Worm (Caenorhabditis elegans) whole organism, L1 larva: ENCODE results near the gene F38A5.22.

Experiments
- ama-1 ChIP-seq: fragments of 150-350 bp; optimal IDR thresholded peaks from 2 replicates; lab custom pipeline; 2014
- blmp-1 ChIP-seq: fragments of 150-350 bp; optimal IDR thresholded peaks from 2 replicates; lab custom pipeline; 2014; ENCODE audit warnings: missing biosample characterization, missing genetic modification characterization
- ceh-82 ChIP-seq, 3 experiments: fragments of 150-350 bp in 1 of 3; sonication (generic microtip) in 2 of 3; optimal IDR thresholded peaks; 2 replicates each; lab custom pipeline; 2014 to 2017; ENCODE audit warnings: missing biosample characterization in 3 of 3, missing genetic modification characterization in 3 of 3
- dpl-1 ChIP-seq, 3 experiments: fragments of 150-350 bp in 2 of 3; sonication (generic microtip) in 1 of 3; optimal IDR thresholded peaks; 2 replicates each; lab custom pipeline; 2014 to 2017; ENCODE audit warnings: missing biosample characterization in 3 of 3, missing genetic modification characterization in 3 of 3, missing genetic modification reagents in 3 of 3
- mdl-1 ChIP-seq, 2 experiments: fragments of 150-350 bp; optimal IDR thresholded peaks; 2 replicates each; lab custom pipeline; 2014 to 2017; ENCODE audit warnings: missing biosample characterization in 2 of 2, missing genetic modification characterization in 2 of 2, inconsistent platforms in 1 of 2
- pag-3 ChIP-seq: sonication (generic microtip); optimal IDR thresholded peaks from 2 replicates; lab custom pipeline; 2017; ENCODE audit warnings: missing genetic modification characterization, mild to moderate bottlenecking, missing compliant biosample characterization, antibody characterized with exemption, borderline replicate concordance; ENCODE audit not compliant: insufficient read depth

- TF ChIP-seq dpl-1 (GFP tag; optimal IDR thresholded peaks at IDR 0.05; lab: Kevin White, UChicago) (no peak), pag-3 (no peak), ceh-82 (tag; optimal IDR thresholded peaks at IDR 0.05; lab: Kevin White, UChicago) (no peak), blmp-1 (no peak), ama-1 (lab: Kevin White, UChicago) (no peak), mdl-1 (tag; optimal IDR thresholded peaks at IDR 0.05; lab: Kevin White, UChicago) (no peak)
These were observed 23.5 kb downstream of the F38A5.22 start, which contains the start of gene bicd-1 for ce11 chrIV:6572238-6572637.
